Worm (Caenorhabditis elegans): Measurements from ENCODE around the gene mfsd-6.
A peak's percentile ranks its signal among the peaks of the same experiment; 100 is the strongest.

mfsd-6 gene

ce11 chrIII:7572781-7573400 lies 6.3 kb downstream of the mfsd-6 start, which contains the start of the genes rpl-9 and lpd-7 (continued):
- TF ChIP-seq fos-1 (tag; optimal IDR thresholded peaks at IDR 0.05) = peak; percentile 75
- TF ChIP-seq nhr-90 (tag; optimal IDR thresholded peaks at IDR 0.05; ENCODE audit: poor library complexity) = peak; percentile 76
- TF ChIP-seq zip-4 (GFP tag; optimal IDR thresholded peaks at IDR 0.05) = no peak
- no peak for TF ChIP-seq snpc-4 (tag; optimal IDR thresholded peaks at IDR 0.05)
- TF ChIP-seq lin-15B (tag; optimal IDR thresholded peaks at IDR 0.05) = peak; percentile 74
- TF ChIP-seq aha-1 (tag; optimal IDR thresholded peaks at IDR 0.05) = no peak
- no peak for TF ChIP-seq alr-1 (tag; optimal IDR thresholded peaks at IDR 0.05; ENCODE audit: borderline replicate concordance)
- peak; percentile 18 for TF ChIP-seq ztf-4 (tag; optimal IDR thresholded peaks at IDR 0.05)
- peak; percentile 78 for TF ChIP-seq nhr-19 (GFP tag; conservative IDR thresholded peaks at IDR 0.05)
- peak; percentile 41 for TF ChIP-seq irx-1 (tag; optimal IDR thresholded peaks at IDR 0.05)
- no peak for TF ChIP-seq pqm-1 (tag; optimal IDR thresholded peaks at IDR 0.05)
- peak; percentile 84 for TF ChIP-seq lin-13 (GFP tag; optimal IDR thresholded peaks at IDR 0.05)
- TF ChIP-seq ama-1 (optimal IDR thresholded peaks at IDR 0.05) = peak; percentile 20
- TF ChIP-seq unc-62 (GFP tag; optimal IDR thresholded peaks at IDR 0.05) = no peak
- TF ChIP-seq jun-1 (tag; optimal IDR thresholded peaks at IDR 0.05) = peak; percentile 73
- peak; percentile 34 for TF ChIP-seq aly-2 (tag; optimal IDR thresholded peaks at IDR 0.05)
- TF ChIP-seq pag-3 (tag; optimal IDR thresholded peaks at IDR 0.05; ENCODE audit: borderline replicate concordance, insufficient read depth) = no peak
- peak; percentile 84 for TF ChIP-seq nhr-77 (tag; optimal IDR thresholded peaks at IDR 0.05)
- peak; percentile 88 for TF ChIP-seq snu-23 (GFP tag; optimal IDR thresholded peaks at IDR 0.05)
- TF ChIP-seq tlp-1 (tag; optimal IDR thresholded peaks at IDR 0.05) = no peak
- no peak for TF ChIP-seq ets-5 (GFP tag; IDR thresholded peaks at IDR 0.05)
- peak; percentile 88 to 92 for TF ChIP-seq lin-35 (GFP tag; optimal IDR thresholded peaks at IDR 0.05)
- peak; percentile 79 for TF ChIP-seq nhr-20 (tag; optimal IDR thresholded peaks at IDR 0.05)
- peak; percentile 68 to 92 (median 78) for TF ChIP-seq ceh-82 (tag; optimal IDR thresholded peaks at IDR 0.05)
- TF ChIP-seq tbx-2 (tag; optimal IDR thresholded peaks at IDR 0.05) = peak; percentile 68
- TF ChIP-seq sox-4 (tag; optimal IDR thresholded peaks at IDR 0.05) = no peak
- peak; percentile 4 for TF ChIP-seq lin-39 (tag; optimal IDR thresholded peaks at IDR 0.05)
- no peak for TF ChIP-seq nhr-84 (tag; optimal IDR thresholded peaks at IDR 0.05)
- no peak for TF ChIP-seq ceh-8 (GFP tag; optimal IDR thresholded peaks at IDR 0.05)
- peak in 4 of 6 experiments; percentile 28 to 87 (median 73) for TF ChIP-seq elt-3 (tag; optimal IDR thresholded peaks at IDR 0.05)
- TF ChIP-seq elt-2 (tag; optimal IDR thresholded peaks at IDR 0.05) = no peak
- peak; percentile 74 for TF ChIP-seq fkh-8 (tag; optimal IDR thresholded peaks at IDR 0.05)
- peak; percentile 66 for TF ChIP-seq hpl-2 (GFP tag; optimal IDR thresholded peaks at IDR 0.05)
- TF ChIP-seq sptf-1 (tag; optimal IDR thresholded peaks at IDR 0.05) = no peak
- peak; percentile 86 for TF ChIP-seq nhr-71 (tag; optimal IDR thresholded peaks at IDR 0.05)
- no peak for TF ChIP-seq ceh-63 (GFP tag; optimal IDR thresholded peaks at IDR 0.05)
- peak; percentile 57 for TF ChIP-seq pax-3 (tag; optimal IDR thresholded peaks at IDR 0.05)
- peak; percentile 29 for TF ChIP-seq vab-15 (tag; optimal IDR thresholded peaks at IDR 0.05)
- peak; percentile 80 for TF ChIP-seq unc-130 (tag; optimal IDR thresholded peaks at IDR 0.05)
- TF ChIP-seq mep-1 (tag; optimal IDR thresholded peaks at IDR 0.05) = peak; percentile 87
- peak; percentile 80 for TF ChIP-seq xbp-1 (tag; optimal IDR thresholded peaks at IDR 0.05)
- no peak for TF ChIP-seq hlh-17 (GFP tag; optimal IDR thresholded peaks at IDR 0.05; ENCODE audit: borderline replicate concordance)
- no peak for TF ChIP-seq sup-37 (GFP tag; optimal IDR thresholded peaks at IDR 0.05)
- TF ChIP-seq Y116A8C.19 (tag; optimal IDR thresholded peaks at IDR 0.05; ENCODE audit: borderline replicate concordance) = no peak
- peak; percentile 75 for TF ChIP-seq swsn-7 (tag; optimal IDR thresholded peaks at IDR 0.05)
- TF ChIP-seq hlh-4 (tag; optimal IDR thresholded peaks at IDR 0.05) = no peak
- TF ChIP-seq ceh-88 (GFP tag; IDR thresholded peaks at IDR 0.05) = 0 out of 2 replicates have a peak, but pooled peaks have one; percentile 11
- TF ChIP-seq nhr-47 (tag; optimal IDR thresholded peaks at IDR 0.05) = peak; percentile 82
- TF ChIP-seq efl-1 (optimal IDR thresholded peaks at IDR 0.05) = peak; percentile 86 to 88
- peak; percentile 75 to 97 for TF ChIP-seq efl-1 (GFP tag; optimal IDR thresholded peaks at IDR 0.05 in 1 of 2)
- peak; percentile 66 for TF ChIP-seq isw-1 (GFP tag; IDR thresholded peaks at IDR 0.05)
- peak; percentile 84 for TF ChIP-seq nhr-85 (tag)
